Fruit fly (Drosophila melanogaster) whole organism, embryonic: Measurements from ENCODE around the gene Ythdc1.

Source experiments
- Ada2b ChIP-seq: fragments of 200-800 bp; sonication (Bioruptor generic); IDR thresholded peaks from 2 replicates; pipeline ENCODE4 v1.3.6; 2022; ENCODE audit warnings: missing biosample characterization, missing genetic modification characterization
- C15 ChIP-seq: fragments of 200-800 bp; sonication (Bioruptor generic); IDR thresholded peaks from 3 replicates; pipeline ENCODE4 v1.3.6; 2022; ENCODE audit warnings: missing biosample characterization, missing genetic modification characterization
- CG10431 ChIP-seq: fragments of 200-800 bp; sonication (Bioruptor generic); optimal IDR thresholded peaks from 3 replicates; lab custom pipeline; 2018; ENCODE audit warnings: missing biosample characterization, mild to moderate bottlenecking, missing genetic modification characterization
- CG11723 ChIP-seq: fragments of 200-800 bp; sonication (Bioruptor generic); optimal IDR thresholded peaks from 2 replicates; lab custom pipeline; 2017; ENCODE audit warnings: missing biosample characterization, mild to moderate bottlenecking, missing genetic modification characterization
- CG1233 ChIP-seq: fragments of 200-800 bp; sonication (Bioruptor generic); optimal IDR thresholded peaks from 4 replicates; lab custom pipeline; 2018; ENCODE audit warnings: missing biosample characterization, mild to moderate bottlenecking, missing genetic modification characterization
- CG12942 ChIP-seq: fragments of 200-800 bp; sonication (Bioruptor generic); optimal IDR thresholded peaks from 3 replicates; lab custom pipeline; 2016; ENCODE audit warnings: missing biosample characterization, missing genetic modification characterization
- CG1602 ChIP-seq: fragments of 200-800 bp; sonication (Bioruptor generic); optimal IDR thresholded peaks from 3 replicates; lab custom pipeline; 2016; ENCODE audit warnings: missing biosample characterization, missing genetic modification characterization
- CG17802 ChIP-seq: fragments of 200-800 bp; sonication (Bioruptor generic); optimal IDR thresholded peaks from 2 replicates; lab custom pipeline; 2018; ENCODE audit warnings: missing biosample characterization, mild to moderate bottlenecking, missing genetic modification characterization, moderate library complexity
- CG2120 ChIP-seq: fragments of 200-800 bp; sonication (Bioruptor generic); optimal IDR thresholded peaks from 3 replicates; lab custom pipeline; 2016; ENCODE audit warnings: missing biosample characterization, missing genetic modification characterization
- CG2202 ChIP-seq: fragments of 200-800 bp; sonication (Bioruptor generic); optimal IDR thresholded peaks from 2 replicates; lab custom pipeline; 2018; ENCODE audit warnings: missing biosample characterization, mild to moderate bottlenecking, missing genetic modification characterization
- CG2889 ChIP-seq: fragments of 200-800 bp; sonication (Bioruptor generic); IDR thresholded peaks from 3 replicates; pipeline ENCODE4 v1.3.6; 2022; ENCODE audit warnings: missing biosample characterization, missing genetic modification characterization
- CG32772 ChIP-seq: fragments of 200-800 bp; sonication (Bioruptor generic); IDR thresholded peaks from 2 replicates; pipeline ENCODE4 v1.3.6; 2022; ENCODE audit warnings: missing biosample characterization, missing genetic modification characterization
- CG3726 ChIP-seq: fragments of 200-800 bp; sonication (Bioruptor generic); IDR thresholded peaks from 3 replicates; pipeline ENCODE4, ENCODE4 v1.3.6; 2022; ENCODE audit warnings: missing biosample characterization, missing genetic modification characterization
- CG3838 ChIP-seq: fragments of 200-800 bp; sonication (Bioruptor generic); optimal IDR thresholded peaks from 3 replicates; lab custom pipeline; 2016; ENCODE audit warnings: missing biosample characterization, missing genetic modification characterization
- CG4360 ChIP-seq: fragments of 200-800 bp; sonication (Bioruptor generic); IDR thresholded peaks from 2 replicates; pipeline ENCODE4 v1.3.6; 2022; ENCODE audit warnings: missing biosample characterization, missing genetic modification characterization
- CG7556 ChIP-seq: fragments of 200-800 bp; sonication (Bioruptor generic); optimal IDR thresholded peaks from 2 replicates; lab custom pipeline; 2017; ENCODE audit warnings: missing biosample characterization, mild to moderate bottlenecking, missing genetic modification characterization
- CG7987 ChIP-seq: fragments of 200-800 bp; sonication (Bioruptor generic); optimal IDR thresholded peaks from 2 replicates; lab custom pipeline; 2018; ENCODE audit warnings: missing biosample characterization, mild to moderate bottlenecking, missing genetic modification characterization, moderate library complexity
- CG9437 ChIP-seq: fragments of 200-800 bp; sonication (Bioruptor generic); optimal IDR thresholded peaks from 2 replicates; lab custom pipeline; 2018; ENCODE audit warnings: missing biosample characterization, mild to moderate bottlenecking, missing genetic modification characterization
- CG9876 ChIP-seq: fragments of 200-800 bp; sonication (Bioruptor generic); optimal IDR thresholded peaks from 2 replicates; lab custom pipeline; 2016; ENCODE audit warnings: missing biosample characterization, missing genetic modification characterization
- Dek ChIP-seq: fragments of 200-800 bp; sonication (Bioruptor generic); optimal IDR thresholded peaks from 3 replicates; lab custom pipeline; 2019; ENCODE audit warnings: missing biosample characterization, mild to moderate bottlenecking, missing genetic modification characterization, moderate library complexity
- Dp ChIP-seq: fragments of 200-800 bp; sonication (Bioruptor generic); optimal IDR thresholded peaks from 2 replicates; lab custom pipeline; 2018; ENCODE audit warnings: missing biosample characterization, mild to moderate bottlenecking, missing genetic modification characterization, moderate library complexity
- E2f1 ChIP-seq: fragments of 200-800 bp; sonication (Bioruptor generic); IDR thresholded peaks from 2 replicates; pipeline ENCODE4 v1.3.6; 2022; ENCODE audit warnings: missing biosample characterization, missing genetic modification characterization
- Ets65A ChIP-seq: fragments of 200-800 bp; sonication (Bioruptor generic); peaks from one replicate; lab custom pipeline; 2016; ENCODE audit warnings: missing biosample characterization, missing genetic modification characterization
- Fer2 ChIP-seq: fragments of 200-800 bp; sonication (Bioruptor generic); optimal IDR thresholded peaks from 2 replicates; lab custom pipeline; 2018; ENCODE audit warnings: missing biosample characterization, mild to moderate bottlenecking, missing genetic modification characterization, moderate library complexity
- HHEX ChIP-seq: fragments of 200-800 bp; sonication (Bioruptor generic); optimal IDR thresholded peaks from 3 replicates; lab custom pipeline; 2017; ENCODE audit warnings: missing biosample characterization, mild to moderate bottlenecking, missing genetic modification characterization, missing genetic modification reagents
- Hmx ChIP-seq: fragments of 200-800 bp; sonication (Bioruptor generic); optimal IDR thresholded peaks from 2 replicates; lab custom pipeline; 2016; ENCODE audit warnings: missing biosample characterization, missing genetic modification characterization
- Hsf ChIP-seq: fragments of 200-800 bp; sonication (Bioruptor generic); optimal IDR thresholded peaks from 3 replicates; lab custom pipeline; 2016; ENCODE audit warnings: missing biosample characterization, missing genetic modification characterization
- Mad ChIP-seq: fragments of 200-800 bp; sonication (Bioruptor generic); optimal IDR thresholded peaks from 2 replicates; lab custom pipeline; 2016; ENCODE audit warnings: missing biosample characterization, missing genetic modification characterization
- Med ChIP-seq: fragments of 200-800 bp; sonication (Bioruptor generic); peaks from one replicate; lab custom pipeline; 2016; ENCODE audit warnings: missing biosample characterization, missing genetic modification characterization, mild to moderate bottlenecking, inconsistent platforms, moderate library complexity
- Myb ChIP-seq: fragments of 200-800 bp; sonication (Bioruptor generic); optimal IDR thresholded peaks from 2 replicates; lab custom pipeline; 2016; ENCODE audit warnings: missing biosample characterization, missing genetic modification characterization
- Nf-YC ChIP-seq: fragments of 200-800 bp; optimal IDR thresholded peaks from 3 replicates; lab custom pipeline; 2019; ENCODE audit warnings: missing biosample characterization, mild to moderate bottlenecking, missing genetic modification characterization, moderate library complexity
- bigmax ChIP-seq: fragments of 200-800 bp; sonication (Bioruptor generic); optimal IDR thresholded peaks from 2 replicates; lab custom pipeline; 2018; ENCODE audit warnings: missing biosample characterization, mild to moderate bottlenecking, missing genetic modification characterization
- bowl ChIP-seq: fragments of 200-800 bp; sonication (Bioruptor generic); IDR thresholded peaks from 2 replicates; pipeline ENCODE4 v1.3.6; 2022; ENCODE audit warnings: missing biosample characterization, missing genetic modification characterization
- cwo ChIP-seq: fragments of 200-800 bp; sonication (Bioruptor generic); optimal IDR thresholded peaks from 3 replicates; lab custom pipeline; 2017; ENCODE audit warnings: missing biosample characterization, missing genetic modification characterization, mild to moderate bottlenecking, moderate library complexity, missing genetic modification reagents
- dati ChIP-seq: fragments of 200-800 bp; sonication (Bioruptor generic); IDR thresholded peaks from 2 replicates; pipeline ENCODE4 v1.3.6; 2022; ENCODE audit warnings: missing biosample characterization, missing genetic modification characterization
- en ChIP-seq: fragments of 200-800 bp; sonication (Bioruptor generic); optimal IDR thresholded peaks from 2 replicates; lab custom pipeline; 2016; ENCODE audit warnings: missing biosample characterization, missing genetic modification characterization
- ewg ChIP-seq: fragments of 200-800 bp; sonication (Bioruptor generic); optimal IDR thresholded peaks from 3 replicates; lab custom pipeline; 2017; ENCODE audit warnings: mild to moderate bottlenecking, missing biosample characterization, missing genetic modification reagents, missing genetic modification characterization
- eyg ChIP-seq: fragments of 200-800 bp; sonication (Bioruptor generic); optimal IDR thresholded peaks from 3 replicates; lab custom pipeline; 2016; ENCODE audit warnings: missing biosample characterization, missing genetic modification characterization
- fu2 ChIP-seq: fragments of 200-800 bp; sonication (Bioruptor generic); optimal IDR thresholded peaks from 2 replicates; lab custom pipeline; 2016; ENCODE audit warnings: missing biosample characterization, missing genetic modification characterization
- kah ChIP-seq: fragments of 200-800 bp; sonication (Bioruptor generic); optimal IDR thresholded peaks from 2 replicates; lab custom pipeline; 2018; ENCODE audit warnings: missing biosample characterization, mild to moderate bottlenecking, missing genetic modification characterization
- lmd ChIP-seq: fragments of 200-800 bp; sonication (Bioruptor generic); IDR thresholded peaks from 2 replicates; pipeline ENCODE4 v1.3.6; 2022; ENCODE audit warnings: missing biosample characterization, missing genetic modification characterization
- nerfin-1 ChIP-seq: fragments of 200-800 bp; sonication (Bioruptor generic); optimal IDR thresholded peaks from 3 replicates; lab custom pipeline; 2019; ENCODE audit warnings: missing biosample characterization, mild to moderate bottlenecking, missing genetic modification characterization, moderate library complexity
- nom ChIP-seq: fragments of 200-800 bp; sonication (Bioruptor generic); optimal IDR thresholded peaks from 2 replicates; lab custom pipeline; 2017; ENCODE audit warnings: missing biosample characterization, missing genetic modification characterization, mild to moderate bottlenecking, moderate library complexity, missing genetic modification reagents
- rib ChIP-seq: fragments of 200-800 bp; sonication (Bioruptor generic); IDR thresholded peaks from 2 replicates; pipeline ENCODE4 v1.3.6; 2022; ENCODE audit warnings: missing biosample characterization, missing genetic modification characterization
- sd ChIP-seq: fragments of 200-800 bp; sonication (Bioruptor generic); optimal IDR thresholded peaks from 3 replicates; lab custom pipeline; 2018; ENCODE audit warnings: missing biosample characterization, mild to moderate bottlenecking, missing genetic modification characterization, moderate library complexity
- shn ChIP-seq: fragments of 200-800 bp; sonication (Bioruptor generic); optimal IDR thresholded peaks from 3 replicates; lab custom pipeline; 2016; ENCODE audit warnings: missing biosample characterization, missing genetic modification characterization
- trh ChIP-seq: fragments of 200-800 bp; sonication (Bioruptor generic); optimal IDR thresholded peaks from 2 replicates; lab custom pipeline; 2016; ENCODE audit warnings: missing biosample characterization, missing genetic modification characterization
- tx ChIP-seq: fragments of 200-800 bp; sonication (Bioruptor generic); optimal IDR thresholded peaks from 2 replicates; lab custom pipeline; 2016; ENCODE audit warnings: missing biosample characterization, missing genetic modification characterization
- usp ChIP-seq: fragments of >200 bp; optimal IDR thresholded peaks from 2 replicates; lab custom pipeline; 2017; ENCODE audit warnings: missing biosample characterization, missing genetic modification characterization
- vfl ChIP-seq: fragments of 200-800 bp; sonication (Bioruptor generic); optimal IDR thresholded peaks from 2 replicates; lab custom pipeline; 2016; ENCODE audit warnings: missing biosample characterization, missing genetic modification characterization

Gene Ythdc1

dm6 chr3L:3394854-3395723 lies 21.1 kb upstream of the Ythdc1 start (continued):
- peak; percentile 91 for TF ChIP-seq CG3726 (GFP tag; lab: Robert Waterston, UW)
- peak; percentile 82 for TF ChIP-seq bowl (GFP tag; lab: Robert Waterston, UW)
- TF ChIP-seq CG2120 (GFP tag; lab: Kevin White, UChicago): no peak
- 0 out of 2 replicates have a peak, but pooled peaks have one; percentile 25 for TF ChIP-seq rib (GFP tag; lab: Robert Waterston, UW)
- peak; percentile 81 for TF ChIP-seq CG10431
- no peak for TF ChIP-seq Dek (tag; lab: Kevin White, UChicago)
- peak; percentile 99 for TF ChIP-seq Ets65A (GFP tag; lab: Kevin White, UChicago)
- peak; percentile 98 for TF ChIP-seq Med (GFP tag; lab: Kevin White, UChicago)
- TF ChIP-seq Mad (GFP tag; lab: Kevin White, UChicago): peak; percentile 87
- peak; percentile 62; the same call in 1 of the 3 replicates for TF ChIP-seq C15
- peak; percentile 82 for TF ChIP-seq trh
- no peak for TF ChIP-seq CG7987
- TF ChIP-seq bigmax (GFP tag; lab: Kevin White, UChicago): no peak
- TF ChIP-seq Ada2b (GFP tag; lab: Robert Waterston, UW): peak; percentile 85
- TF ChIP-seq shn (GFP tag; lab: Kevin White, UChicago): peak; percentile 85
- TF ChIP-seq CG1233: peak; percentile 58
- peak; percentile 72 for TF ChIP-seq HHEX (GFP tag; lab: Kevin White, UChicago)
- TF ChIP-seq Myb (GFP tag; lab: Kevin White, UChicago): peak; percentile 52
- peak; percentile 89 for TF ChIP-seq nom
- no peak for TF ChIP-seq Fer2 (tag; lab: Kevin White, UChicago)
- peak; percentile 81 for TF ChIP-seq tx
- peak; percentile 1 for TF ChIP-seq cwo (GFP tag; lab: Kevin White, UChicago)
- peak; percentile 90 for TF ChIP-seq CG32772 (GFP tag; lab: Robert Waterston, UW)
- TF ChIP-seq CG2202 (tag; lab: Kevin White, UChicago): peak; percentile 92
- peak; percentile 39 for TF ChIP-seq sd (tag; lab: Kevin White, UChicago)
- TF ChIP-seq eyg: peak; percentile 7
- peak; percentile 78 for TF ChIP-seq CG9876 (GFP tag; lab: Kevin White, UChicago)
- TF ChIP-seq dati: peak; percentile 85
- peak; percentile 90 for TF ChIP-seq lmd (GFP tag; lab: Robert Waterston, UW)
- no peak for TF ChIP-seq CG3838 (GFP tag; lab: Kevin White, UChicago)
- peak; percentile 93 for TF ChIP-seq Hsf
- TF ChIP-seq en (GFP tag; lab: Kevin White, UChicago): peak; percentile 85
- peak; percentile 83 for TF ChIP-seq CG17802
- TF ChIP-seq fu2 (GFP tag; lab: Kevin White, UChicago): peak; percentile 13
- TF ChIP-seq CG9437: peak; percentile 87
- TF ChIP-seq usp: no peak
- peak; percentile 77 for TF ChIP-seq CG11723
- peak; percentile 95 for TF ChIP-seq CG4360 (GFP tag; lab: Robert Waterston, UW)
- peak; percentile 80 for TF ChIP-seq CG12942
- peak; percentile 46 for TF ChIP-seq Hmx (GFP tag; lab: Kevin White, UChicago)
- peak; percentile 66 for TF ChIP-seq CG2889 (GFP tag; lab: Robert Waterston, UW)
- TF ChIP-seq E2f1: peak; percentile 89
- peak; percentile 14 for TF ChIP-seq kah (GFP tag; lab: Kevin White, UChicago)
- TF ChIP-seq nerfin-1: peak; percentile 63
- peak; percentile 87 for TF ChIP-seq CG7556 (GFP tag; lab: Kevin White, UChicago)
- TF ChIP-seq vfl: no peak
- no peak for TF ChIP-seq Dp (GFP tag; lab: Kevin White, UChicago)
- no peak for TF ChIP-seq Nf-YC (tag; lab: Kevin White, UChicago)
- TF ChIP-seq CG1602 (GFP tag; lab: Kevin White, UChicago): peak; percentile 96
- peak; percentile 92 for TF ChIP-seq ewg (GFP tag; lab: Kevin White, UChicago)
